Fruit fly (Drosophila melanogaster): ENCODE data around the gene CG33783.

CG33783 gene

dm6 chr3R:10024032-10024712 lies 42.4 kb upstream of the CG33783 start (continued):
- TF ChIP-seq CG32767 (GFP tag; IDR thresholded peaks at IDR 0.05) (no peak), pan (optimal IDR thresholded peaks at IDR 0.05) (no peak), pan (GFP tag; optimal IDR thresholded peaks at IDR 0.05 in 1 of 2, IDR thresholded peaks at IDR 0.05 in 1 of 2) (peak in 1 of 2 experiments; percentile 54), Doc2 (GFP tag; IDR thresholded peaks at IDR 0.05) (no peak), bcd (GFP tag; optimal IDR thresholded peaks at IDR 0.05) (peak; percentile 14), Dek (tag; optimal IDR thresholded peaks at IDR 0.05) (peak; percentile 40), CG18764 (GFP tag; optimal IDR thresholded peaks at IDR 0.05) (no peak), CG17328 (GFP tag; IDR thresholded peaks at IDR 0.05) (peak; percentile 29; the same call in 1 of the 2 replicates), sqz (GFP tag; optimal IDR thresholded peaks at IDR 0.05) (no peak), ken (GFP tag; IDR thresholded peaks at IDR 0.05) (no peak), CG9609 (GFP tag; optimal IDR thresholded peaks at IDR 0.05) (no peak), CG8089 (GFP tag; optimal IDR thresholded peaks at IDR 0.05) (no peak), nmo (GFP tag; optimal IDR thresholded peaks at IDR 0.05) (no peak), az2 (GFP tag; optimal IDR thresholded peaks at IDR 0.05) (peak; percentile 13), C15 (GFP tag; IDR thresholded peaks at IDR 0.05) (no peak), dimm (GFP tag; IDR thresholded peaks at IDR 0.05) (no peak), Sry-β (GFP tag; optimal IDR thresholded peaks at IDR 0.05) (no peak), CG3281 (GFP tag; optimal IDR thresholded peaks at IDR 0.05) (peak; percentile 48), phol (tag; optimal IDR thresholded peaks at IDR 0.05) (no peak), nom (GFP tag; optimal IDR thresholded peaks at IDR 0.05) (no peak), Eip74EF (GFP tag; optimal IDR thresholded peaks at IDR 0.05) (no peak), vvl (GFP tag; IDR thresholded peaks at IDR 0.05) (no peak), chm (GFP tag; IDR thresholded peaks at IDR 0.05) (no peak), CG3847 (GFP tag; IDR thresholded peaks at IDR 0.05) (peak; percentile 39; the same call in 1 of the 2 replicates), Mes4 (GFP tag; optimal IDR thresholded peaks at IDR 0.05) (no peak), emc (GFP tag; optimal IDR thresholded peaks at IDR 0.05) (no peak), ro (GFP tag; IDR thresholded peaks at IDR 0.05) (no peak), eve (GFP tag; optimal IDR thresholded peaks at IDR 0.05) (no peak), shn (GFP tag; optimal IDR thresholded peaks at IDR 0.05) (no peak), cwo (GFP tag; optimal IDR thresholded peaks at IDR 0.05) (peak; percentile 37), Hr39 (optimal IDR thresholded peaks at IDR 0.05) (no peak), MTF-1 (GFP tag; optimal IDR thresholded peaks at IDR 0.05; ENCODE audit: borderline replicate concordance) (no peak), CG8388 (GFP tag; optimal IDR thresholded peaks at IDR 0.05) (no peak), jing (GFP tag; optimal IDR thresholded peaks at IDR 0.05) (no peak), kay (GFP tag; optimal IDR thresholded peaks at IDR 0.05) (peak; percentile 24), Xbp1 (GFP tag; optimal IDR thresholded peaks at IDR 0.05) (peak; percentile 28), CG33213 (GFP tag; optimal IDR thresholded peaks at IDR 0.05) (no peak), fu2 (GFP tag; optimal IDR thresholded peaks at IDR 0.05) (peak; percentile 21), CG14441 (GFP tag; IDR thresholded peaks at IDR 0.05) (peak; percentile 62), CG33557 (GFP tag; optimal IDR thresholded peaks at IDR 0.05) (no peak), CG10654 (GFP tag; optimal IDR thresholded peaks at IDR 0.05) (no peak), fru (optimal IDR thresholded peaks at IDR 0.05) (no peak), CG3838 (GFP tag; optimal IDR thresholded peaks at IDR 0.05) (no peak), Lim3 (GFP tag; IDR thresholded peaks at IDR 0.05) (no peak), lmd (GFP tag; IDR thresholded peaks at IDR 0.05) (peak; percentile 46; the same call in 1 of the 2 replicates), CG42726 (GFP tag; IDR thresholded peaks at IDR 0.05; ENCODE audit: partially characterized antibody) (no peak), CG13775 (GFP tag; optimal IDR thresholded peaks at IDR 0.05) (peak; percentile 9), Gug (GFP tag; IDR thresholded peaks at IDR 0.05) (0 out of 4 replicates have a peak, but pooled peaks have one; percentile 20), sens (GFP tag) (no peak), H15 (GFP tag; IDR thresholded peaks at IDR 0.05) (0 out of 3 replicates have a peak, but pooled peaks have one; percentile 23), CG14050 (GFP tag; IDR thresholded peaks at IDR 0.05) (no peak), Mrtf (GFP tag; IDR thresholded peaks at IDR 0.05) (peak; percentile 46; the same call in 1 of the 3 replicates)
